Worm (Caenorhabditis elegans) whole organism, late embryonic: ENCODE data around the gene T08D10.5.
A peak's percentile ranks its signal among the peaks of the same experiment; 100 is the strongest.

Source experiments
- F13H6.1 ChIP-seq: sonication (generic microtip); optimal IDR thresholded peaks from 2 replicates; lab custom pipeline; 2016; ENCODE audit warnings: missing genetic modification characterization, missing compliant biosample characterization
- ceh-18 ChIP-seq: sonication (generic microtip); optimal IDR thresholded peaks from 2 replicates; lab custom pipeline; 2016; ENCODE audit warnings: missing genetic modification characterization, missing compliant biosample characterization
- ceh-24 ChIP-seq: sonication (generic microtip); optimal IDR thresholded peaks from 2 replicates; lab custom pipeline; 2016; ENCODE audit warnings: mild to moderate bottlenecking, missing genetic modification characterization, missing compliant biosample characterization
- ceh-34 ChIP-seq: sonication (generic microtip); optimal IDR thresholded peaks from 2 replicates; lab custom pipeline; 2016; ENCODE audit warnings: mild to moderate bottlenecking, missing genetic modification characterization, missing compliant biosample characterization
- ceh-45 ChIP-seq: fragments of 200-800 bp; sonication (Bioruptor generic); IDR thresholded peaks from 2 replicates; pipeline ENCODE4 v1.3.6; 2022; ENCODE audit warnings: missing genetic modification reagents, missing genetic modification characterization, missing compliant biosample characterization
- ceh-48 ChIP-seq: sonication (generic microtip); optimal IDR thresholded peaks from 2 replicates; lab custom pipeline; 2016; ENCODE audit warnings: missing genetic modification characterization, inconsistent platforms, missing compliant biosample characterization
- ceh-9 ChIP-seq: sonication (generic microtip); optimal IDR thresholded peaks from 2 replicates; lab custom pipeline; 2016; ENCODE audit warnings: mild to moderate bottlenecking, missing genetic modification characterization, inconsistent platforms, missing compliant biosample characterization
- che-1 ChIP-seq: sonication (generic microtip); optimal IDR thresholded peaks from 2 replicates; lab custom pipeline; 2016; ENCODE audit warnings: mild to moderate bottlenecking, missing genetic modification characterization, missing compliant biosample characterization
- dmd-4 ChIP-seq: sonication (generic microtip); optimal IDR thresholded peaks from 2 replicates; lab custom pipeline; 2016; ENCODE audit warnings: borderline replicate concordance, missing genetic modification characterization, missing compliant biosample characterization
- dve-1 ChIP-seq: sonication (generic microtip); optimal IDR thresholded peaks from 2 replicates; lab custom pipeline; 2017; ENCODE audit warnings: antibody characterized with exemption, mild to moderate bottlenecking, missing genetic modification characterization, missing compliant biosample characterization
- elt-4 ChIP-seq: sonication (generic microtip); optimal IDR thresholded peaks from 2 replicates; lab custom pipeline; 2016; ENCODE audit warnings: missing genetic modification characterization, missing compliant biosample characterization
- eyg-1 ChIP-seq: sonication (generic microtip); optimal IDR thresholded peaks from 2 replicates; lab custom pipeline; 2016; ENCODE audit warnings: missing genotype, missing genetic modification characterization, missing compliant biosample characterization
- fax-1 ChIP-seq: sonication (generic microtip); optimal IDR thresholded peaks from 2 replicates; lab custom pipeline; 2016; ENCODE audit warnings: missing genotype, missing genetic modification characterization, missing compliant biosample characterization
- fkh-10 ChIP-seq: fragments of 150-350 bp; optimal IDR thresholded peaks from 2 replicates; lab custom pipeline; 2014; ENCODE audit warnings: missing biosample characterization, missing genetic modification reagents, missing genetic modification characterization
- hlh-13 ChIP-seq: fragments of 200-800 bp; sonication (Bioruptor generic); optimal IDR thresholded peaks from 2 replicates; lab custom pipeline; 2018; ENCODE audit warnings: mild to moderate bottlenecking, missing genetic modification characterization, missing compliant biosample characterization
- hlh-15 ChIP-seq: sonication (generic microtip); optimal IDR thresholded peaks from 2 replicates; lab custom pipeline; 2016; ENCODE audit warnings: missing genetic modification characterization, missing compliant biosample characterization
- hlh-30 ChIP-seq: sonication (generic microtip); optimal IDR thresholded peaks from 2 replicates; lab custom pipeline; 2017; ENCODE audit warnings: antibody characterized with exemption, missing genetic modification characterization, missing compliant biosample characterization; ENCODE audit not compliant: insufficient read depth
- hlh-8 ChIP-seq: sonication (generic microtip); optimal IDR thresholded peaks from 2 replicates; lab custom pipeline; 2016; ENCODE audit warnings: missing genotype, missing genetic modification characterization, missing compliant biosample characterization
- lim-6 ChIP-seq: sonication (generic microtip); optimal IDR thresholded peaks from 2 replicates; lab custom pipeline; 2016; ENCODE audit warnings: missing genetic modification characterization, missing compliant biosample characterization
- madf-2 ChIP-seq: sonication (generic microtip); optimal IDR thresholded peaks from 2 replicates; lab custom pipeline; 2017; ENCODE audit warnings: missing genetic modification characterization, missing compliant biosample characterization
- nfya-1 ChIP-seq: sonication (generic microtip); optimal IDR thresholded peaks from 2 replicates; lab custom pipeline; 2017; ENCODE audit warnings: missing genetic modification characterization, mild to moderate bottlenecking, missing compliant biosample characterization, antibody characterized with exemption, moderate library complexity
- nhr-11 ChIP-seq: fragments of 150-350 bp; optimal IDR thresholded peaks from 2 replicates; lab custom pipeline; 2014; ENCODE audit warnings: missing biosample characterization, missing genetic modification characterization
- odd-2 ChIP-seq: sonication (generic microtip); optimal IDR thresholded peaks from 2 replicates; lab custom pipeline; 2017; ENCODE audit warnings: antibody characterized with exemption, mild to moderate bottlenecking, missing genetic modification characterization, missing compliant biosample characterization
- pat-9 ChIP-seq: fragments of 200-800 bp; sonication (Bioruptor generic); optimal IDR thresholded peaks from 2 replicates; lab custom pipeline; 2018; ENCODE audit warnings: mild to moderate bottlenecking, missing genetic modification characterization, moderate library complexity, missing compliant biosample characterization
- pha-4 ChIP-seq: fragments of 150-350 bp; optimal IDR thresholded peaks from 2 replicates; lab custom pipeline; 2018; ENCODE audit warnings: missing biosample characterization, missing genetic modification reagents, missing genetic modification characterization
- pqm-1 ChIP-seq: sonication (generic microtip); optimal IDR thresholded peaks from 2 replicates; lab custom pipeline; 2016; ENCODE audit warnings: missing genetic modification characterization, missing compliant biosample characterization
- ref-2 ChIP-seq: sonication (generic microtip); optimal IDR thresholded peaks from 2 replicates; lab custom pipeline; 2016; ENCODE audit warnings: missing genetic modification characterization, missing compliant biosample characterization
- rnt-1 ChIP-seq: sonication (generic microtip); optimal IDR thresholded peaks from 2 replicates; lab custom pipeline; 2016; ENCODE audit warnings: missing genetic modification characterization, missing compliant biosample characterization
- sdc-2 ChIP-seq: sonication (generic microtip); optimal IDR thresholded peaks from 2 replicates; lab custom pipeline; 2016; ENCODE audit warnings: missing genotype, missing genetic modification characterization, missing compliant biosample characterization
- sox-2 ChIP-seq: fragments of 200-800 bp; sonication (Bioruptor generic); IDR thresholded peaks from 2 replicates; pipeline ENCODE4 v1.3.6; 2022; ENCODE audit warnings: missing genetic modification reagents, missing genetic modification characterization, missing compliant biosample characterization
- sox-4 ChIP-seq: sonication (generic microtip); optimal IDR thresholded peaks from 2 replicates; lab custom pipeline; 2017; ENCODE audit warnings: mild to moderate bottlenecking, missing genetic modification characterization, inconsistent platforms, missing compliant biosample characterization
- ttx-3 ChIP-seq: sonication (generic microtip); optimal IDR thresholded peaks from 2 replicates; lab custom pipeline; 2016; ENCODE audit warnings: missing genetic modification reagents, missing genetic modification characterization, missing compliant biosample characterization
- unc-42 ChIP-seq: sonication (generic microtip); optimal IDR thresholded peaks from 2 replicates; lab custom pipeline; 2016; ENCODE audit warnings: missing genotype, missing genetic modification characterization, missing compliant biosample characterization
- unc-86 ChIP-seq: sonication (generic microtip); optimal IDR thresholded peaks from 2 replicates; lab custom pipeline; 2016; ENCODE audit warnings: missing genetic modification characterization, missing compliant biosample characterization
- ztf-16 ChIP-seq: sonication (generic microtip); optimal IDR thresholded peaks from 2 replicates; lab custom pipeline; 2017; ENCODE audit warnings: missing genetic modification characterization, missing compliant biosample characterization

Gene T08D10.5

DNA sequence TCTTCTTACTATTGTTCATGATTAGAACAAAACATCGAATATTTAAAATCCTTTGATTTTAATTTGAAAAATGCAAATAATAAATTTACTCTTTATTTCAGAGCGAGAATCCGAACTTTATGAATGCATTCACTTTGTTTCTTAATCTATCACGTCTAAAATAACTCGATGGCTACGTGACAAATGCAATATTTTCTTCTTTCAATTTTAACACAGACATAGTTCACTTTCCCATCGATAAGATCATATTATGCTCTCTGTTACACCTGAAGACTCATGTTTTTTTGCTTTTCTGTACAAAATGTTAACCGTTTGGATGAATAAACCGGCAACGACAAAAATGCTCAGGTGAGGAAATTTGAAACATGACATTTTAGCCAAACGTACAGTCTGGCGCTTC, 12.2 kb downstream of the T08D10.5 start:
- TF ChIP-seq F13H6.1: no peak

DNA sequence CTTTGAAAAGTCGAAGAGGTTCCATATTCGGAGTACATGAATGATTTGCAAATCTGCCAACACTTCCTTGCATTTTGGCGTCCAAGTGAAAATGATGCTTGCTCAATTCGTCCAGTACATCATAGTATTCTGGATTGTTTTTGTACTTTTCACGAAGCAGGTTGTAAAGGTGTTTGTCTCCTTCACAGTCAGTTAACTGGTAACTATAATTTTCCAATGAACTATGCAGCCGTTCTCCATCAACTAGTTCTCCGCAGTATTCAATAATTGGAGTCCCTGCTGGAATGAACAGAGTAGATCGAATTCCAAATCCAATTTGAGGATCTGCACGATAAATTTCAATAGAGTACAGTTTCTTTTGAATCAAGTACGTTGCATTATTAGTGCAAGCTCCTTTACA, 14.0 kb downstream of the T08D10.5 start:
- TF ChIP-seq sdc-2: no peak
- no peak for TF ChIP-seq nhr-11 (tag; lab: Kevin White, UChicago)
- TF ChIP-seq ceh-34 (tag; lab: Kevin White, UChicago): no peak
- TF ChIP-seq eyg-1: no peak
- no peak for TF ChIP-seq odd-2 (tag; lab: Kevin White, UChicago)
- no peak for TF ChIP-seq hlh-15 (tag; lab: Kevin White, UChicago)
- no peak for TF ChIP-seq ceh-9 (tag; lab: Kevin White, UChicago)

DNA sequence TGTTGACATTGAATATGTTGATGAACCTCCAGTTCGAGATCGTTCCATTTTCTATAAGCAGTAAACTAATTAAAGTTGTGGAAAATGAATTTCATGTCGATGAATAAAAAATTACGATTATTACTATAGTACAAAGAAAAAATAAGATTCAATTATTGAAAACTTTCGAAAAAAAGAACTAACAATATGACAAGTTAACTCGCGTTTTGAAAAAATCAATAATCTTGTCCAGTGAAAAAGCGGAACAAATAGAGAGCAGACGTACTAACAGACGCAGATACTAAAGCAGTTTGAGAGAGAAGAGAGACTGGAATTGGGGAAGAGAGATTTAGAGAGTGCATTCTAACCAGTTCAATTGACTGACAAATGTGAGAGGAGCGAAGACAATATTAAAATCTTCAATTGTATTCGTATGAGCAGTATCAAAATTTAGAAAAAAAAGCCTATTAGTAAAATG, 17.3 kb downstream of the T08D10.5 start, which contains the start of gene set-6:
Gene set-6, minus strand, starts transcription at position 51 of the 457 bp plus-strand sequence.
- TF ChIP-seq ceh-24 (tag; lab: Kevin White, UChicago) (no peak), odd-2 (tag; lab: Kevin White, UChicago) (no peak), ceh-48 (tag; lab: Kevin White, UChicago) (peak; percentile 84), nfya-1 (tag; lab: Kevin White, UChicago) (peak; percentile 8), ztf-16 (tag; lab: Kevin White, UChicago) (no peak), ttx-3 (tag; lab: Kevin White, UChicago) (no peak), pqm-1 (tag; lab: Kevin White, UChicago) (no peak), elt-4 (tag; lab: Kevin White, UChicago) (no peak)

DNA sequence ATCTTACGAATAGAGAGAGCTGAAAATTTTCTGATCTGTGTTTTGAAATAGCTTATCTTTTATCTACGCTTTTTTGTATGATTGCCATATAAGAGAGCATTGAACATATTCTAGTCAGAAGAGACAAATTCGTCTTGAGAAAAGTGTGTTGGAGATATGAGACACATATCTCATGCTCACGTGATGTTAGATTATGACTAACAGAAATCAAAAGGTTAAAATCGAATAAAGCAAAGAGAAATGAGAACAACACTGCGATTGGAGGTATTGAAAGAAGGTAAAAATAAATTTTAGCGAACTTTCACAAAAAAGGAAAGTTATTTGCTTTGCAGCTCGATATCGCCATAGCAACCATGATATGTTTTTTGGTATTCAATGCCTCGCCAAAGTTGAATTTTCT, 24.7 kb downstream of the T08D10.5 start, which contains the start of gene nhr-167:
Gene nhr-167, minus strand, starts transcription at position 21 of the 400 bp plus-strand sequence.
- no peak for TF ChIP-seq dve-1 (tag; lab: Kevin White, UChicago)
- no peak for TF ChIP-seq ceh-24 (tag; lab: Kevin White, UChicago)
- no peak for TF ChIP-seq fkh-10 (GFP tag; lab: Kevin White, UChicago)
- no peak for TF ChIP-seq ref-2 (tag; lab: Kevin White, UChicago)
- no peak for TF ChIP-seq unc-42 (tag; lab: Kevin White, UChicago)
- no peak for TF ChIP-seq che-1 (tag; lab: Kevin White, UChicago)
- no peak for TF ChIP-seq pat-9
- no peak for TF ChIP-seq ceh-48 (tag; lab: Kevin White, UChicago)
- TF ChIP-seq fax-1: no peak

DNA sequence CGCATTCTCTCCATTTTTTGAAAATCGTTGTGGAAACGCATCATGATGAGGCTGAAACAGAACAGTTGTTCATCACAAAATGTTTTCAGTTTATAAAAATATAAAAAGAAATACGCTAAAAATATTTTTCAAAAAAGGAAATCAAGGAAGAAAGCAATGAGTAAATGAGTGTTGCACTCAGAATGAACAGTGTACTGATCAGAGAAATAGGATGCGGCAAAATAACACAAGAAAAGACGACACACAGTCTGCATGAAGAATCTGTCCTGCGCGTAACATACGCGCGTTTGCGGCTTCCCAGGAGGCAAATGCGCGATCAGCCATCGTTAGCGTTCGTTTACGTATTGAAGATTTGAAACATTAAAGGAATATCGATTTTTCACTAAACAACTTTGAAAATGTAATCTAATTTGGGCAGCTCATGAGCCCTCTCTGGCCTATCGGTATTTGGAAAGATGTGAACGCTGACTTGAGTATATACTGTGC, 26.3 kb downstream of the T08D10.5 start, which contains the start of gene C49F5.3:
Gene C49F5.3, minus strand, starts transcription at position 51 of the 486 bp plus-strand sequence.
- TF ChIP-seq pha-4 (tag; lab: Kevin White, UChicago): no peak
- TF ChIP-seq sox-2: no peak
- no peak for TF ChIP-seq madf-2 (tag; lab: Kevin White, UChicago)
- TF ChIP-seq unc-86 (tag; lab: Kevin White, UChicago): no peak
- TF ChIP-seq hlh-30 (tag; lab: Kevin White, UChicago): no peak
- no peak for TF ChIP-seq ceh-45 (GFP tag; lab: Robert Waterston, UW)
- TF ChIP-seq ceh-9 (tag; lab: Kevin White, UChicago): no peak
- TF ChIP-seq lim-6 (tag; lab: Kevin White, UChicago): no peak

DNA sequence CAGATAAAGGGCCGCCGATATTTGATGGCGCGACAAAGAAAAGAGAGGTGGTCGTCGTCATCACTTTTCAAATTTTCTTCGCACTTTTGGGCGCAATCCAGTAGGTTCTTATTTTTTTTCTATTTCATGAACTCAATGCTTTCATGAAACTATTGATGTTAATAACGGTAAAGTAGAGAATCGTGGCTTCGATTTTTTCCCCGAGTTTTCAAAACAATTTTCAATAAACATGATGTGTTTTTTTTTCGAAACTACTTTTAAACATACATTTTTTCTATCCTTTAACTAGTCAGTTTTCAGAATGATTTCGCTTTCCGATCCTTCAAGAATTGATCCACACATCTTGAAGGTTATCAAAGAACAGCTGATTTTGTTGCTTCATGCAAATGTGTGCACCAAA, 28.5 kb downstream of the T08D10.5 start, which contains the start of gene C49F5.5:
Gene C49F5.5, plus strand, starts transcription at position 301 of the 400 bp plus-strand sequence.
- no peak for TF ChIP-seq unc-86 (tag; lab: Kevin White, UChicago)
- no peak for TF ChIP-seq F13H6.1
- TF ChIP-seq rnt-1 (tag; lab: Kevin White, UChicago): no peak
- no peak for TF ChIP-seq hlh-15 (tag; lab: Kevin White, UChicago)
- TF ChIP-seq hlh-8 (tag; lab: Kevin White, UChicago): no peak
- TF ChIP-seq sdc-2: no peak
- no peak for TF ChIP-seq eyg-1
- no peak for TF ChIP-seq ceh-18 (tag; lab: Kevin White, UChicago)
- no peak for TF ChIP-seq sox-4 (tag; lab: Kevin White, UChicago)
- TF ChIP-seq hlh-13 (GFP tag; lab: Kevin White, UChicago): no peak
- TF ChIP-seq ceh-34 (tag; lab: Kevin White, UChicago): no peak
- no peak for TF ChIP-seq lim-6 (tag; lab: Kevin White, UChicago)
- TF ChIP-seq dmd-4 (tag; lab: Kevin White, UChicago): no peak
